Worm (Caenorhabditis elegans) whole organism, midembryonic: ENCODE measurements around the gene lips-10.

ENCODE experiments used
- T22C8.4 ChIP-seq: fragments of 200-800 bp; sonication (Bioruptor generic); IDR thresholded peaks from 2 replicates; pipeline ENCODE4 v1.3.6; 2022; ENCODE audit warnings: missing genetic modification characterization, missing compliant biosample characterization
- cog-1 ChIP-seq: sonication (generic microtip); optimal IDR thresholded peaks from 2 replicates; lab custom pipeline; 2016; ENCODE audit warnings: missing genetic modification characterization, missing compliant biosample characterization
- flt-1 ChIP-seq: fragments of 200-800 bp; sonication (Bioruptor generic); IDR thresholded peaks from 2 replicates; pipeline ENCODE4 v1.3.6; 2022; ENCODE audit warnings: missing genetic modification characterization, missing compliant biosample characterization
- klf-2 ChIP-seq: fragments of 200-800 bp; sonication (Bioruptor generic); conservative IDR thresholded peaks from 2 replicates; pipeline ENCODE4 v1.3.6; 2022; ENCODE audit warnings: missing genetic modification reagents, missing genetic modification characterization, missing compliant biosample characterization
- med-1 ChIP-seq: sonication (generic microtip); optimal IDR thresholded peaks from 2 replicates; lab custom pipeline; 2017; ENCODE audit warnings: missing genetic modification characterization, mild to moderate bottlenecking, missing compliant biosample characterization, antibody characterized with exemption, missing genetic modification reagents; ENCODE audit not compliant: insufficient read depth
- ref-1 ChIP-seq: fragments of 200-800 bp; sonication (Bioruptor generic); conservative IDR thresholded peaks from 2 replicates; pipeline ENCODE4 v1.3.6; 2022; ENCODE audit warnings: missing genetic modification reagents, missing genetic modification characterization, missing compliant biosample characterization
- tab-1 ChIP-seq: fragments of 200-800 bp; sonication (Bioruptor generic); IDR thresholded peaks from 2 replicates; pipeline ENCODE4 v1.3.6; 2022; ENCODE audit warnings: missing genetic modification characterization, missing compliant biosample characterization
- ztf-23 ChIP-seq: fragments of 200-800 bp; sonication (Bioruptor generic); IDR thresholded peaks from 2 replicates; pipeline ENCODE4 v1.3.6; 2022; ENCODE audit warnings: missing genetic modification reagents, missing genetic modification characterization, missing compliant biosample characterization
- ztf-29 ChIP-seq: fragments of 200-800 bp; sonication (Bioruptor generic); IDR thresholded peaks from 2 replicates; pipeline ENCODE4 v1.3.6; 2022; ENCODE audit warnings: missing genetic modification reagents, missing genetic modification characterization, missing compliant biosample characterization

DNA sequence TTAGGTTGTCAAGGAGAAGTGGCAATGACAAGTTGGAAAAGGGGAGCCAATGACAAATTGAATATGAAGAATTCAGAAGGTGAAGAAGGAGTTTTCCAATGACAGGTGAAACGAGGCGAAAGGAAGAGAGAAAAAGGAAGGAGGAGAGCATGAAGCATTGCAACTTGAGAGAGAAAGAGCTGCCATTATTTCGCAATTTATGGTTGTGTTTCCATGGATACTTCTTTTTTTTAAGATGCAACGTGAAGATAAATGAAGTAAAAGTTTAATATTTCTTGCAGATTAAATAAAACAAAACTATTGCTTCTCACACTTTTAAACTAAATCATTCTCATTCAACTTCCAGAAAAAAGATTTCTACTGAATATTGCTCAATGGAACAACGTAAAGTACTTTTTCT lies 44.8 kb upstream of the lips-10 start, which contains the start of gene F49E12.8:
- TF ChIP-seq cog-1, result no peak
- no peak for TF ChIP-seq tab-1 (GFP tag; lab: Robert Waterston, UW)
- TF ChIP-seq ztf-23 (GFP tag; lab: Robert Waterston, UW), result no peak
- no peak for TF ChIP-seq med-1 (GFP tag; lab: Kevin White, UChicago)
- no peak for TF ChIP-seq flt-1 (GFP tag; lab: Robert Waterston, UW)
- no peak for TF ChIP-seq ref-1 (GFP tag; lab: Robert Waterston, UW)
- no peak for TF ChIP-seq T22C8.4 (GFP tag; lab: Robert Waterston, UW)
- no peak for TF ChIP-seq ztf-29
- no peak for TF ChIP-seq klf-2
